Worm (Caenorhabditis elegans): Measurements from ENCODE around the gene Y102A5C.2.

The Y102A5C.2 gene

DNA sequence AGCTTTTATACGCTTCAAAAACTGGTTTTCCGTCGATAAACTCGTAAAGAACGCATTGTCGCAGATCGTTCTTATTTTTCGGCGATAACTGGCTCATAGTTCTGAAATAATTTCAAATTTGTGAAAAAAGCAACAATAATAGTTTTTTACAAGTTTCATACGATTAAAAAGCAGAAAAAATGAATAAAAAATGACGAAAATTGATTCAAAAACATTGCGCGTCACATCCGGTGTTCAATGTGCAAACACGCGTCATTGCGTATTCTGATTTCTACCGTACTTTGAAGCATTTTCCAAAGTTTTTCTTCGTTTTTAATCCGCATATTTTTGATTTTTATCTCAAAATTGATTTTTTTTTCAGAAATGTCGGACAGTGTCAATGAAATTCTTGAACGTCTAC lies at the start of gene Y102A5C.2, which contains the start of gene fbxa-206:
Gene Y102A5C.2, plus strand, starts transcription at position 354 of the 400 bp plus-strand sequence.
Gene fbxa-206, minus strand, starts transcription at position 101 of the 400 bp plus-strand sequence.
- TF ChIP-seq dao-5 (tag; optimal IDR thresholded peaks at IDR 0.05): no peak
- TF ChIP-seq W03F9.2 (tag; optimal IDR thresholded peaks at IDR 0.05): no peak
- no peak for TF ChIP-seq him-1 (tag; optimal IDR thresholded peaks at IDR 0.05)

DNA sequence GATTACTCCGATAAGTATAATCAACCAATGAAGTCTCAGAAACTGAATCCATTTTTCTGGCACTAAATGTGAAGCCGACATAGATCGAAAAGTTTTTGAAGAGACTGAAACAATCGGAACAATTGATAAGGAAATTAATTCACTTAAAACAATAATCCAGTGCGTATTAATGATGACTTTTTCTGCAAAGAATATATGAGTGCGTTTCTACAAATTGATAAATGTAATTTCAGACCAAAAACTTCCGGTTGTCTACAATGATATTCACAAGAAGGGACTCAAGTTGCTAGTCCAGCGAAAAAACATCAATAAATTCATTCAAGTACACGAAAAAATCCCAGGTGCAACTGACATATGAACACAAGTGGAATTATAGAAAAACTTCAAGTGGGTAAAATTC lies 48.8 kb upstream of the Y102A5C.2 start, which contains the start of gene clec-33:
Gene clec-33, minus strand, starts transcription at position 101 of the 400 bp plus-strand sequence.
- TF ChIP-seq W03F9.2 (tag; optimal IDR thresholded peaks at IDR 0.05) (no peak), him-1 (tag; optimal IDR thresholded peaks at IDR 0.05) (no peak), dao-5 (tag; optimal IDR thresholded peaks at IDR 0.05) (no peak)

ce11 chrV:16871387-16871786 lies 47.1 kb upstream of the Y102A5C.2 start, which contains the start of gene thn-4:
TSS of gene thn-4 (minus strand) at chrV:16871487.
- TF ChIP-seq him-1 (tag; optimal IDR thresholded peaks at IDR 0.05) (no peak), W03F9.2 (tag; optimal IDR thresholded peaks at IDR 0.05) (no peak), dao-5 (tag; optimal IDR thresholded peaks at IDR 0.05) (no peak)

DNA sequence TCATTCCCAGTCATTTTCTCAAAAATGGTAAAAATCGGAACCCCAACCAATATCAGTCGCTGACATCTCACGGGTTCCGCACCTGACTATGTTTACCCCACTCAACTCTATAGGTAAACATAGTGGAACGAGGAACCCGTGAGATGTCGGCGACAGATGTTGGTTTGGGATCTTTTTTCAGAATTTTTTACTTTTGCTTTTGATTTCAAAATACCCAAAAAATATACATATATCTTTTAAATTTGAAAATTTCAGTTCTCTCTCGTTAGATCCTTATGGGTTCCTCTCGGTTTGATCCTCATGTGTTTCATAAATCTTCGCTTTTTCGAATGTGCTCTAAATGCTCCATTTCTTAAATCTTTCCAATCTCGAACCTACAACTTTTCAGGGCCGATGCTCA lies 44.9 kb upstream of the Y102A5C.2 start, which contains the start of gene srw-23:
Gene srw-23, plus strand, starts transcription at position 301 of the 400 bp plus-strand sequence.
- TF ChIP-seq W03F9.2 (tag; optimal IDR thresholded peaks at IDR 0.05): no peak
- TF ChIP-seq him-1 (tag; optimal IDR thresholded peaks at IDR 0.05): no peak
- TF ChIP-seq dao-5 (tag; optimal IDR thresholded peaks at IDR 0.05): no peak

ce11 chrV:16874966-16875365 lies 43.6 kb upstream of the Y102A5C.2 start, which contains the start of gene F49A5.10:
TSS of gene F49A5.10 (plus strand) at chrV:16875266.
- TF ChIP-seq him-1 (tag; optimal IDR thresholded peaks at IDR 0.05): no peak
- TF ChIP-seq W03F9.2 (tag; optimal IDR thresholded peaks at IDR 0.05): no peak
- TF ChIP-seq dao-5 (tag; optimal IDR thresholded peaks at IDR 0.05): no peak

ce11 chrV:16879532-16879931 lies 39.0 kb upstream of the Y102A5C.2 start:
- TF ChIP-seq dao-5 (tag; optimal IDR thresholded peaks at IDR 0.05) (no peak), him-1 (tag; optimal IDR thresholded peaks at IDR 0.05) (no peak), W03F9.2 (tag; optimal IDR thresholded peaks at IDR 0.05) (no peak)

ce11 chrV:16880054-16880453 lies 38.5 kb upstream of the Y102A5C.2 start, which contains the start of gene F09C6.3:
TSS of gene F09C6.3 (minus strand) at chrV:16880154.
- TF ChIP-seq dao-5 (tag; optimal IDR thresholded peaks at IDR 0.05): no peak
- TF ChIP-seq him-1 (tag; optimal IDR thresholded peaks at IDR 0.05): no peak
- TF ChIP-seq W03F9.2 (tag; optimal IDR thresholded peaks at IDR 0.05): no peak

- TF ChIP-seq him-1 (tag; optimal IDR thresholded peaks at IDR 0.05) (no peak), dao-5 (tag; optimal IDR thresholded peaks at IDR 0.05) (no peak), W03F9.2 (tag; optimal IDR thresholded peaks at IDR 0.05) (no peak)
Measured at ce11 chrV:16880679-16881078, 37.9 kb upstream of the Y102A5C.2 start, which contains the start of gene F09C6.14. TSS of gene F09C6.14 (plus strand) at chrV:16880979.

DNA sequence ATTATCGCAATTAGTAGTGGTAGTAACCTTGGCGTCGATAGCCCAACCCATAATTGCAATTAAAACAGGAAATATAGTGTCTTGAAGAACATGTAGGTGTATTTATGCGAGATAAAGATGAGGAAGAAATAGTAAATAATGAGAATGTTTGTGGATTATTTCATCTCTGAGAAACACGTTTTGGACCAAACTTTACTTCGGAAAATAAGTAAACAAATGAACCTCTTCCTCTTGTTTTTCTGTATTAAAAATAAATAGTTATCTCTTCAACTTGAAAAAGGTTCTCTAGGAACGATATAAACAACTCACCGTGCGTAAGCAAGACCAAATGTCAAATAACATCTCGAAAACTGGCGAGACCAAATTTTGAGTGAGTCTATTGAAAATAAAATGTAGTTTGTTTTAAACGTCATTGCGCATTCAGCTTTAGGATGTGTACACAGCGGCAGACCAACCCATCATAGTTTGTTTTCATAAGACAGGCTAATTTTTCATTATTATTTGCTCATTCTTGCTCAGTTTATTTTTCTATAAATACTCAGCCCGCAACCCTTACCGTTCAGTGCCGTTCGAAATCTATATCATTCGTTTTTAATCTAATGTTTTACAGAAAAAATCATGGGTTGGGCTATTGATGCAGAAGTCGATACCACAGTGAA lies 36.1 kb upstream of the Y102A5C.2 start, which contains the start of the genes F09C6.11 and F09C6.12:
Gene F09C6.11, minus strand, starts transcription at position 51 of the 659 bp plus-strand sequence.
Gene F09C6.12, plus strand, starts transcription at position 609 of the 659 bp plus-strand sequence.
- TF ChIP-seq W03F9.2 (tag; optimal IDR thresholded peaks at IDR 0.05) (no peak), dao-5 (tag; optimal IDR thresholded peaks at IDR 0.05) (no peak), him-1 (tag; optimal IDR thresholded peaks at IDR 0.05) (no peak)

DNA sequence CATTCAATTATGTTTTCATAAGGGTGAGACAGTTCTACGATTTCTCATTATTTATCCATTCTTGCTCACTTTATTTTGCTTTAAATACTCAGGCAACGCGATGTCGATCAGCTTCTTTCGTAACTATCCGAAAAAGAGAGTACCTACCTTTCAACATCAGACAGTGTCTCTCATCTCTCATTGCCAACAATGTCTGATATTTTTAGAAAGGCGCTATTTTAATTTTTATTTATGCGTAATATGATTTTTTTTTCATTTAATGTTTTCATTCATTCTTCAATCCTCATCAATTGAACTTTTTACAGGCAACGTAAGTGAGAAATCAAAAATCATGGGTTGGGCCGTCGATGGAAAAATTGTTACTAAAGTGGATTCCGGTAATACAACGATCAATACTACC lies 33.8 kb upstream of the Y102A5C.2 start, which contains the start of gene F09C6.13:
Gene F09C6.13, plus strand, starts transcription at position 301 of the 400 bp plus-strand sequence.
- TF ChIP-seq dao-5 (tag; optimal IDR thresholded peaks at IDR 0.05) (no peak), him-1 (tag; optimal IDR thresholded peaks at IDR 0.05) (no peak), W03F9.2 (tag; optimal IDR thresholded peaks at IDR 0.05) (no peak)

- TF ChIP-seq W03F9.2 (tag; optimal IDR thresholded peaks at IDR 0.05) (no peak), him-1 (tag; optimal IDR thresholded peaks at IDR 0.05) (no peak), dao-5 (tag; optimal IDR thresholded peaks at IDR 0.05) (no peak)
Measured at ce11 chrV:16888788-16889325, 29.7 kb upstream of the Y102A5C.2 start, which contains the start of the genes ifas-2 and fbxa-44. TSS of gene ifas-2 (minus strand) at chrV:16888888. TSS of gene fbxa-44 (plus strand) at chrV:16889275.

DNA sequence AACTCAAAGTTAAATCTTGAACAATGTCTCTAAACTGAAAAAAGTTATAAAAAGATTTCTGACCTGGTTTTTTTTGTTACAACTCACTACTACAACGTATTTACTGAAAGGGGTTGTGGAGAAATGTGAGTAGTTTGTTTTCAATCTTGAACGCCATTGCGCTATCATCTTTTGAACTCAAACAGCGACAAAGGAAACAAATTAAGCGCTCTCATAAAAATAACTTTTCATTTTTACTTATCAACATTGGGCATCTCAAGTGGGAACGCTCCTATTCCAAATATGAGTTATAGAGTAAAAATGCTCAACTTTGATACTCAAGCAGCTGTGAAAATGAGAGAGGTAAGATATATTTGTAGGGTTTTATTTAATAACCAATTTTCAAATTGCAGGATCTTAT lies 25.1 kb upstream of the Y102A5C.2 start, which contains the start of gene F09C6.15:
Gene F09C6.15, plus strand, starts transcription at position 301 of the 400 bp plus-strand sequence.
- TF ChIP-seq W03F9.2 (tag; optimal IDR thresholded peaks at IDR 0.05) (no peak), him-1 (tag; optimal IDR thresholded peaks at IDR 0.05) (no peak), dao-5 (tag; optimal IDR thresholded peaks at IDR 0.05) (no peak)

ce11 chrV:16899355-16899754 lies 19.2 kb upstream of the Y102A5C.2 start, which contains the start of gene fbxa-45:
TSS of gene fbxa-45 (minus strand) at chrV:16899455.
- TF ChIP-seq him-1 (tag; optimal IDR thresholded peaks at IDR 0.05) (no peak), W03F9.2 (tag; optimal IDR thresholded peaks at IDR 0.05) (no peak), dao-5 (tag; optimal IDR thresholded peaks at IDR 0.05) (no peak)

Measured in whole organism, L4/young adult.